Fruit fly (Drosophila melanogaster) whole organism, embryonic: ENCODE measurements around the gene Vps37B.

ENCODE experiments used
- Asciz ChIP-seq: fragments of 200-800 bp; sonication (Bioruptor generic); optimal IDR thresholded peaks from 2 replicates; lab custom pipeline; 2017; ENCODE audit warnings: missing biosample characterization, mild to moderate bottlenecking, missing genetic modification characterization, missing genetic modification reagents
- CG10462 ChIP-seq: fragments of 200-800 bp; sonication (Bioruptor generic); optimal IDR thresholded peaks from 2 replicates; lab custom pipeline; 2016; ENCODE audit warnings: missing biosample characterization, missing genetic modification characterization
- CG11723 ChIP-seq: fragments of 200-800 bp; sonication (Bioruptor generic); optimal IDR thresholded peaks from 2 replicates; lab custom pipeline; 2017; ENCODE audit warnings: missing biosample characterization, mild to moderate bottlenecking, missing genetic modification characterization
- CG12391 ChIP-seq: fragments of 200-800 bp; sonication (Bioruptor generic); optimal IDR thresholded peaks from 3 replicates; lab custom pipeline; 2018; ENCODE audit warnings: missing biosample characterization, mild to moderate bottlenecking, missing genetic modification characterization, moderate library complexity
- CG14050 ChIP-seq: fragments of 200-800 bp; sonication (Bioruptor generic); IDR thresholded peaks from 3 replicates; pipeline ENCODE4 v1.3.6; 2022; ENCODE audit warnings: missing biosample characterization, missing genetic modification characterization
- CG16779 ChIP-seq: fragments of 200-800 bp; sonication (Bioruptor generic); IDR thresholded peaks from 2 replicates; pipeline ENCODE4 v1.3.6; 2022; ENCODE audit warnings: missing biosample characterization, missing genetic modification characterization
- CG17568 ChIP-seq: fragments of 200-800 bp; sonication (Bioruptor generic); optimal IDR thresholded peaks from 2 replicates; lab custom pipeline; 2018; ENCODE audit warnings: missing biosample characterization, mild to moderate bottlenecking, missing genetic modification characterization, moderate library complexity
- CG17802 ChIP-seq: fragments of 200-800 bp; sonication (Bioruptor generic); optimal IDR thresholded peaks from 2 replicates; lab custom pipeline; 2018; ENCODE audit warnings: missing biosample characterization, mild to moderate bottlenecking, missing genetic modification characterization, moderate library complexity
- CG2116 ChIP-seq: fragments of 200-800 bp; sonication (Bioruptor generic); optimal IDR thresholded peaks from 3 replicates; lab custom pipeline; 2018; ENCODE audit warnings: missing biosample characterization, mild to moderate bottlenecking, missing genetic modification characterization
- CG30431 ChIP-seq: fragments of 200-800 bp; sonication (Bioruptor generic); optimal IDR thresholded peaks from 2 replicates; lab custom pipeline; 2017; ENCODE audit warnings: missing biosample characterization, missing genetic modification characterization
- CG32772 ChIP-seq: fragments of 200-800 bp; sonication (Bioruptor generic); IDR thresholded peaks from 2 replicates; pipeline ENCODE4 v1.3.6; 2022; ENCODE audit warnings: missing biosample characterization, missing genetic modification characterization
- CG4707 ChIP-seq: fragments of 200-800 bp; sonication (Bioruptor generic); optimal IDR thresholded peaks from 2 replicates; lab custom pipeline; 2018; ENCODE audit warnings: missing biosample characterization, mild to moderate bottlenecking, missing genetic modification characterization, moderate library complexity
- CG5245 ChIP-seq: fragments of 200-800 bp; sonication (Bioruptor generic); optimal IDR thresholded peaks from 3 replicates; lab custom pipeline; 2016; ENCODE audit warnings: missing biosample characterization, missing genetic modification characterization
- CG6175 ChIP-seq: fragments of 200-800 bp; sonication (Bioruptor generic); IDR thresholded peaks from 3 replicates; pipeline ENCODE4 v1.3.6; 2022; ENCODE audit warnings: missing biosample characterization, missing genetic modification characterization
- CG6654 ChIP-seq: fragments of 200-800 bp; sonication (Bioruptor generic); optimal IDR thresholded peaks from 2 replicates; lab custom pipeline; 2017; ENCODE audit warnings: missing biosample characterization, mild to moderate bottlenecking, missing genetic modification characterization
- CG8388 ChIP-seq: fragments of 200-800 bp; sonication (Bioruptor generic); optimal IDR thresholded peaks from 2 replicates; lab custom pipeline; 2019; ENCODE audit warnings: missing biosample characterization, mild to moderate bottlenecking, missing genetic modification characterization, moderate library complexity
- CoRest ChIP-seq: fragments of 200-800 bp; sonication (Bioruptor generic); optimal IDR thresholded peaks from 3 replicates; lab custom pipeline; 2018; ENCODE audit warnings: missing biosample characterization, mild to moderate bottlenecking, missing genetic modification characterization, moderate library complexity
- D19A ChIP-seq: fragments of 200-800 bp; optimal IDR thresholded peaks from 3 replicates; lab custom pipeline; 2019; ENCODE audit warnings: missing biosample characterization, mild to moderate bottlenecking, missing genetic modification characterization, moderate library complexity
- Doc3 ChIP-seq: fragments of 200-800 bp; sonication (Bioruptor generic); IDR thresholded peaks from 3 replicates; pipeline ENCODE4 v1.3.6; 2022; ENCODE audit warnings: missing biosample characterization, missing genetic modification characterization; ENCODE audit not compliant: partially characterized antibody
- Drgx ChIP-seq: fragments of 200-800 bp; sonication (Bioruptor generic); IDR thresholded peaks from 2 replicates; pipeline ENCODE4 v1.3.6; 2022; ENCODE audit warnings: missing biosample characterization, missing genetic modification characterization
- E2f1 ChIP-seq: fragments of 200-800 bp; sonication (Bioruptor generic); IDR thresholded peaks from 2 replicates; pipeline ENCODE4 v1.3.6; 2022; ENCODE audit warnings: missing biosample characterization, missing genetic modification characterization
- Gug ChIP-seq: fragments of 200-800 bp; sonication (Bioruptor generic); IDR thresholded peaks from 4 replicates; pipeline ENCODE4 v1.3.6; 2022; ENCODE audit warnings: missing biosample characterization, missing genetic modification characterization
- Lhr ChIP-seq: fragments of 200-800 bp; sonication (Bioruptor generic); optimal IDR thresholded peaks from 3 replicates; lab custom pipeline; 2017; ENCODE audit warnings: mild to moderate bottlenecking, missing biosample characterization, missing genetic modification reagents, missing genetic modification characterization
- Nf-YA ChIP-seq: fragments of 200-800 bp; sonication (Bioruptor generic); IDR thresholded peaks from 2 replicates; pipeline ENCODE4 v1.3.6; 2022; ENCODE audit warnings: missing biosample characterization, missing genetic modification characterization
- Oli ChIP-seq: fragments of 200-800 bp; sonication (Bioruptor generic); optimal IDR thresholded peaks from 2 replicates; lab custom pipeline; 2018; ENCODE audit warnings: missing biosample characterization, mild to moderate bottlenecking, missing genetic modification characterization, moderate library complexity
- Pdp1 ChIP-seq, 2 experiments: fragments of 200-800 bp; sonication (Bioruptor generic); optimal IDR thresholded peaks; 3 replicates each; lab custom pipeline; 2016; ENCODE audit warnings: missing biosample characterization in 2 of 2, missing genetic modification characterization in 2 of 2, mild to moderate bottlenecking in 1 of 2, moderate library complexity in 1 of 2
- Ptx1 ChIP-seq: fragments of 200-800 bp; sonication (Bioruptor generic); IDR thresholded peaks from 2 replicates; pipeline ENCODE4 v1.3.6; 2022; ENCODE audit warnings: missing biosample characterization, missing genetic modification characterization
- Rx ChIP-seq: fragments of 200-800 bp; sonication (Bioruptor generic); IDR thresholded peaks from 2 replicates; pipeline ENCODE4 v1.3.6; 2022; ENCODE audit warnings: missing biosample characterization, missing genetic modification characterization
- Six4 ChIP-seq: fragments of 200-800 bp; sonication (Bioruptor generic); optimal IDR thresholded peaks from 2 replicates; lab custom pipeline; 2016; ENCODE audit warnings: missing biosample characterization, missing genetic modification characterization
- Sox102F ChIP-seq: fragments of 200-800 bp; sonication (Bioruptor generic); optimal IDR thresholded peaks from 2 replicates; lab custom pipeline; 2018; ENCODE audit warnings: missing biosample characterization, mild to moderate bottlenecking, missing genetic modification characterization, moderate library complexity
- Spps ChIP-seq: fragments of 200-800 bp; sonication (Bioruptor generic); optimal IDR thresholded peaks from 2 replicates; lab custom pipeline; 2018; ENCODE audit warnings: missing biosample characterization, mild to moderate bottlenecking, missing genetic modification characterization
- Trl ChIP-seq, 3 experiments: fragments of >200 bp in 2 of 3; fragments of 200-800 bp in 1 of 3; sonication (Bioruptor generic) in 1 of 3; optimal IDR thresholded peaks; 2 replicates in 1 of 3; 3 replicates in 2 of 3; lab custom pipeline; 2016 to 2017; ENCODE audit warnings: missing biosample characterization in 1 of 3, missing genetic modification characterization in 1 of 3
- Xbp1 ChIP-seq: fragments of 200-800 bp; sonication (Bioruptor generic); optimal IDR thresholded peaks from 3 replicates; lab custom pipeline; 2016; ENCODE audit warnings: missing biosample characterization, mild to moderate bottlenecking, missing genetic modification characterization
- Xrp1 ChIP-seq: fragments of 200-800 bp; sonication (Bioruptor generic); IDR thresholded peaks from 2 replicates; pipeline ENCODE4 v1.3.6; 2022; ENCODE audit warnings: missing biosample characterization, missing genetic modification characterization
- bab2 ChIP-seq: fragments of 200-800 bp; sonication (Bioruptor generic); optimal IDR thresholded peaks from 2 replicates; lab custom pipeline; 2016; ENCODE audit warnings: missing biosample characterization, missing genetic modification characterization
- cas ChIP-seq: fragments of 200-800 bp; sonication (Bioruptor generic); IDR thresholded peaks from 2 replicates; pipeline ENCODE4 v1.3.6; 2022; ENCODE audit warnings: missing biosample characterization, missing genetic modification characterization
- cato ChIP-seq: fragments of 200-800 bp; sonication (Bioruptor generic); optimal IDR thresholded peaks from 2 replicates; lab custom pipeline; 2016; ENCODE audit warnings: missing biosample characterization, missing genetic modification characterization, borderline replicate concordance
- danr ChIP-seq: fragments of 200-800 bp; sonication (Bioruptor generic); IDR thresholded peaks from 2 replicates; pipeline ENCODE4 v1.3.6; 2022; ENCODE audit warnings: missing biosample characterization, missing genetic modification characterization
- dmrt11E ChIP-seq: fragments of 200-800 bp; sonication (Bioruptor generic); optimal IDR thresholded peaks from 3 replicates; lab custom pipeline; 2018; ENCODE audit warnings: missing biosample characterization, mild to moderate bottlenecking, missing genetic modification characterization, moderate library complexity
- ewg ChIP-seq: fragments of 200-800 bp; sonication (Bioruptor generic); optimal IDR thresholded peaks from 3 replicates; lab custom pipeline; 2017; ENCODE audit warnings: mild to moderate bottlenecking, missing biosample characterization, missing genetic modification reagents, missing genetic modification characterization
- gce ChIP-seq: fragments of 200-800 bp; sonication (Bioruptor generic); IDR thresholded peaks from 3 replicates; pipeline ENCODE4 v1.3.6; 2022; ENCODE audit warnings: missing biosample characterization, missing genetic modification characterization
- hbn ChIP-seq: fragments of 200-800 bp; sonication (Bioruptor generic); IDR thresholded peaks from 2 replicates; pipeline ENCODE4 v1.3.6; 2022; ENCODE audit warnings: missing biosample characterization, missing genetic modification characterization; ENCODE audit not compliant: partially characterized antibody
- jumu ChIP-seq: fragments of 200-800 bp; sonication (Bioruptor generic); optimal IDR thresholded peaks from 3 replicates; lab custom pipeline; 2016; ENCODE audit warnings: missing biosample characterization, missing genetic modification characterization
- pb ChIP-seq: fragments of 200-800 bp; sonication (Bioruptor generic); optimal IDR thresholded peaks from 3 replicates; lab custom pipeline; 2016; ENCODE audit warnings: missing biosample characterization, missing genetic modification characterization
- pfk ChIP-seq: fragments of 200-800 bp; sonication (Bioruptor generic); optimal IDR thresholded peaks from 2 replicates; lab custom pipeline; 2018; ENCODE audit warnings: missing biosample characterization, mild to moderate bottlenecking, missing genetic modification characterization, moderate library complexity
- pum ChIP-seq: fragments of 200-800 bp; sonication (Bioruptor generic); optimal IDR thresholded peaks from 2 replicates; lab custom pipeline; 2016; ENCODE audit warnings: missing biosample characterization, missing genetic modification characterization
- ranshi ChIP-seq: fragments of 200-800 bp; sonication (Bioruptor generic); IDR thresholded peaks from 2 replicates; pipeline ENCODE4 v1.3.6; 2022; ENCODE audit warnings: missing biosample characterization, missing genetic modification characterization
- sob ChIP-seq: fragments of 200-800 bp; sonication (Bioruptor generic); IDR thresholded peaks from 2 replicates; pipeline ENCODE4 v1.3.6; 2022; ENCODE audit warnings: missing biosample characterization, missing genetic modification characterization
- tup ChIP-seq: fragments of 200-800 bp; sonication (Bioruptor generic); optimal IDR thresholded peaks from 2 replicates; lab custom pipeline; 2016; ENCODE audit warnings: missing biosample characterization, mild to moderate bottlenecking, missing genetic modification characterization, moderate library complexity
- unc-4 ChIP-seq: fragments of 200-800 bp; sonication (Bioruptor generic); IDR thresholded peaks from 2 replicates; pipeline ENCODE4 v1.3.6; 2022; ENCODE audit warnings: missing biosample characterization, missing genetic modification characterization; ENCODE audit not compliant: partially characterized antibody

The Vps37B gene

dm6 chr3R:5209481-5209880 lies 16.5 kb upstream of the Vps37B start (continued):
- peak; percentile 27 for TF ChIP-seq CG30431 (GFP tag; lab: Kevin White, UChicago)
- TF ChIP-seq unc-4 (GFP tag; lab: Robert Waterston, UW) = no peak
- peak; percentile 40 for TF ChIP-seq CG12391
- TF ChIP-seq CG6654 = peak; percentile 12
- TF ChIP-seq CG4707 (GFP tag; lab: Kevin White, UChicago) = peak; percentile 17
- no peak for TF ChIP-seq Trl (optimal IDR thresholded peaks at IDR 0.05; lab: Kevin White, UChicago)
- TF ChIP-seq Trl (GFP tag; optimal IDR thresholded peaks at IDR 0.05; lab: Kevin White, UChicago) = no peak
- peak; percentile 29 for TF ChIP-seq jumu (GFP tag; lab: Kevin White, UChicago)
- no peak for TF ChIP-seq CG10462 (GFP tag; lab: Kevin White, UChicago)
- TF ChIP-seq CG2116 (GFP tag; lab: Kevin White, UChicago) = no peak
- TF ChIP-seq CG6175 = no peak
- no peak for TF ChIP-seq cas
- no peak for TF ChIP-seq CG17568
- TF ChIP-seq pfk (GFP tag; lab: Kevin White, UChicago) = no peak
- TF ChIP-seq Oli (tag; lab: Kevin White, UChicago) = peak; percentile 58
- peak; percentile 9 for TF ChIP-seq CG17802 (tag; lab: Kevin White, UChicago)
- peak; percentile 46 for TF ChIP-seq Xbp1 (GFP tag; lab: Kevin White, UChicago)
- TF ChIP-seq CG14050 (GFP tag; lab: Robert Waterston, UW) = peak; percentile 33; the same call in 2 of the 3 replicates
- 0 out of 2 replicates have a peak, but pooled peaks have one; percentile 34 for TF ChIP-seq danr (GFP tag; lab: Robert Waterston, UW)
- no peak for TF ChIP-seq sob (GFP tag; lab: Robert Waterston, UW)
- peak; percentile 32 for TF ChIP-seq dmrt11E (tag; lab: Kevin White, UChicago)
- peak; percentile 17 to 21 for TF ChIP-seq Pdp1 (GFP tag; optimal IDR thresholded peaks at IDR 0.05; lab: Kevin White, UChicago)
- TF ChIP-seq Ptx1 (GFP tag; lab: Robert Waterston, UW) = peak; percentile 54; the same call in 1 of the 2 replicates
- TF ChIP-seq Rx (GFP tag; lab: Robert Waterston, UW) = 0 out of 2 replicates have a peak, but pooled peaks have one; percentile 51
- TF ChIP-seq CG11723 (GFP tag; lab: Kevin White, UChicago) = no peak
- TF ChIP-seq Nf-YA (GFP tag; lab: Robert Waterston, UW) = peak; percentile 12; the same call in 1 of the 2 replicates
- peak; percentile 59 for TF ChIP-seq Asciz
- TF ChIP-seq hbn (GFP tag; lab: Robert Waterston, UW) = no peak
- TF ChIP-seq pum (GFP tag; lab: Kevin White, UChicago) = peak; percentile 32
- no peak for TF ChIP-seq cato (GFP tag; lab: Kevin White, UChicago)
- TF ChIP-seq E2f1 (GFP tag; lab: Robert Waterston, UW) = no peak
- peak; percentile 91 for TF ChIP-seq Drgx (GFP tag; lab: Robert Waterston, UW)
- peak; percentile 52; the same call in 1 of the 2 replicates for TF ChIP-seq ranshi (GFP tag; lab: Robert Waterston, UW)
- peak; percentile 46; the same call in 1 of the 4 replicates for TF ChIP-seq Gug (GFP tag; lab: Robert Waterston, UW)
- peak; percentile 41; the same call in 1 of the 2 replicates for TF ChIP-seq CG32772
- peak; percentile 3 for TF ChIP-seq Lhr (GFP tag; lab: Kevin White, UChicago)
- peak; percentile 52; the same call in 1 of the 2 replicates for TF ChIP-seq Xrp1 (GFP tag; lab: Robert Waterston, UW)
- peak; percentile 57; the same call in 1 of the 3 replicates for TF ChIP-seq gce (GFP tag; lab: Robert Waterston, UW)
- TF ChIP-seq CG8388 (GFP tag; lab: Kevin White, UChicago) = peak; percentile 66
- TF ChIP-seq Doc3 (GFP tag; lab: Robert Waterston, UW) = no peak
- peak; percentile 19 for TF ChIP-seq D19A (tag; lab: Kevin White, UChicago)
- peak; percentile 20 for TF ChIP-seq CG5245 (GFP tag; lab: Kevin White, UChicago)
- TF ChIP-seq CoRest (tag; lab: Kevin White, UChicago) = peak; percentile 23
- TF ChIP-seq CG16779 (GFP tag; lab: Robert Waterston, UW) = no peak
- TF ChIP-seq Spps (tag; lab: Kevin White, UChicago) = no peak
- peak; percentile 25 for TF ChIP-seq Six4 (GFP tag; lab: Kevin White, UChicago)
- TF ChIP-seq ewg (GFP tag; lab: Kevin White, UChicago) = peak; percentile 28
- no peak for TF ChIP-seq pb
- no peak for TF ChIP-seq tup
- TF ChIP-seq Sox102F = peak; percentile 74
- peak; percentile 36 for TF ChIP-seq bab2 (GFP tag; lab: Kevin White, UChicago)
